Worm (Caenorhabditis elegans): ENCODE measurements around the gene T07G12.4.

ce11 chrIV:10558415-10558814, 19.9 kb upstream of the T07G12.4 start, which contains the start of gene zim-3:
- TF ChIP-seq snpc-4 (tag; optimal IDR thresholded peaks at IDR 0.05) (no peak), mef-2 (tag; optimal IDR thresholded peaks at IDR 0.05) (no peak), swsn-7 (tag; optimal IDR thresholded peaks at IDR 0.05) (no peak)

Data from whole organism, L1 larva.